Worm (Caenorhabditis elegans) whole organism, L3 larva: ENCODE data around the gene spp-27.

Source experiments
- aly-2 ChIP-seq: fragments of 150-350 bp; optimal IDR thresholded peaks from 2 replicates; lab custom pipeline; 2014; ENCODE audit warnings: missing biosample characterization, missing genetic modification characterization
- ceh-16 ChIP-seq: sonication (generic microtip); optimal IDR thresholded peaks from 2 replicates; lab custom pipeline; 2017; ENCODE audit warnings: missing biosample characterization, missing genetic modification characterization
- egl-27 ChIP-seq: sonication (generic microtip); optimal IDR thresholded peaks from 4 replicates; lab custom pipeline; 2017; ENCODE audit warnings: missing biosample characterization, missing genetic modification reagents, missing genetic modification characterization
- elt-3 ChIP-seq, 3 experiments: fragments of 150-350 bp in 1 of 3; sonication (generic microtip) in 2 of 3; optimal IDR thresholded peaks; 2 replicates in 2 of 3; 4 replicates in 1 of 3; lab custom pipeline; 2014 to 2017; ENCODE audit warnings: missing biosample characterization in 3 of 3, missing genetic modification characterization in 3 of 3
- nhr-12 ChIP-seq: fragments of 150-350 bp; optimal IDR thresholded peaks from 2 replicates; lab custom pipeline; 2014; ENCODE audit warnings: missing biosample characterization, missing genetic modification characterization
- nhr-76 ChIP-seq: fragments of 150-350 bp; sonication (generic microtip); optimal IDR thresholded peaks from 5 replicates; lab custom pipeline; 2014; ENCODE audit warnings: missing biosample characterization, missing genetic modification characterization
- pha-4 ChIP-seq: fragments of 150-350 bp; optimal IDR thresholded peaks from 2 replicates; lab custom pipeline; 2014; ENCODE audit warnings: missing biosample characterization, missing genetic modification reagents, missing genetic modification characterization
- tbx-2 ChIP-seq: sonication (generic microtip); optimal IDR thresholded peaks from 2 replicates; lab custom pipeline; 2016; ENCODE audit warnings: mild to moderate bottlenecking, missing genetic modification characterization, missing compliant biosample characterization

DNA sequence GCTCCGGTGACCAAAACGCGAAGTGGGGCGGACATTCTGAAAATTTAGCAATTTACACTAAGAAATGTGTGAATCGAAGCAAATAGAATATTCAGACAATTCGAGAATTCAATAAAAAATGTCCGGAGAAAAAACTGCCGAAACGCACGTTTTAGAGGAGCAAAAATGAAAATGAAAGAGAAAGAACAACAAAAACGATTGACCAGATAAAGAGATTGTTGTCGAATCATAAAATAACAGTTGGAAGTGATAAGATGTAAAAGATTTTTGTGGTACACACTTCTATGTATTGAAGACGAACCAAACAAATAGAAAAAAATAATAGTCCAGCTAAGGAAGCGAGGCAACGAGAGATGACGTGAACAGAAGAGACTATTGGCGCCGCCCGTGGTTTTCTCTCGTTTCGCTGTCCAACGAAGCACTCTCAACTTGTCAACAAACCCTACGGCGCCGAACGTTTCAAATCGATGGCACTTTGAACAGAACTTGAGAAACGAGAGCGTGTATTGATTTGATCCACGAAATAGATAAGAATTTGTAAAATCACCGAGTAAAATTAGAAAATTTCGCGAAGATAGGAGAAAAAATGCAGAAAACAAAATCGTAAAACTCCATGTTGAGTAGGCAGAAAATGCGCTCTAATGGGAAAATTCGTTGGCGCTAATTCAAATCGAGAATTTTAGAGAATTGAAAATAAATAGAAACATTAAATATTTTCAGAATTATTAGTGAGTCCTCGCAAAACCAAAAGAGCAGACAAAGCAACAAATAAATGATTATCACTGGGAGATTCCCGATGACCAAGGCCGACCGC, 40.2 kb downstream of the spp-27 start, which contains the start of gene mdh-1:
- TF ChIP-seq ceh-16 (tag; lab: Kevin White, UChicago) (no peak), pha-4 (tag; lab: Kevin White, UChicago) (peak; percentile 70), aly-2 (tag; lab: Kevin White, UChicago) (no peak), egl-27 (no peak), tbx-2 (no peak), nhr-12 (tag; lab: Kevin White, UChicago) (no peak), nhr-76 (tag; lab: Kevin White, UChicago) (no peak), elt-3 (tag; optimal IDR thresholded peaks at IDR 0.05; lab: Kevin White, UChicago) (no peak)
